Fruit fly (Drosophila melanogaster): ENCODE data around the gene Dnaaf4.

Gene Dnaaf4

DNA sequence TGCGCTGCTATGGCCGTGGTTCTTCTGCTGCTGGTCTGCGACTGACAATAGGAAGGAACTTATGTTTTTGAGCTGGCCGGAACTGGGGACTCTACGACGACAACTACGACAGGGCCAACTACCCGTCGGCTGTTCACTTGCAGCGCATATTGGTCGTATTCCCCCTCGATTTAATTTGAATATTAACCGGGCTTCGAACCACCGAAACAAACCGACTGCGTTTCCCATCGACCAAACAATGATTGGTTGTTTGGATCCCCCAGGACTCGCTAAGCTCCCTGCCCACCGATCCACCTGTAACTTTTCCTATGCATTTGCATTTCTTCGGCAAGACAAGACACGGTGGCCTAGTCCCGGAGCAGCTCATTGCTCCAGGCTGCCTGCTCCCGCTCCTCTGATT, at the start of gene Dnaaf4:
TSS of gene Dnaaf4 (minus strand) at position 101 of the 400 bp plus-strand sequence.
- TF ChIP-seq CTCF (optimal IDR thresholded peaks at IDR 0.05) (no peak), CG8478 (optimal IDR thresholded peaks at IDR 0.05) (no peak)

dm6 chr2L:11170549-11170948, 49.0 kb upstream of the Dnaaf4 start:
- TF ChIP-seq CG8478 (optimal IDR thresholded peaks at IDR 0.05) (no peak), CTCF (optimal IDR thresholded peaks at IDR 0.05) (no peak)

DNA sequence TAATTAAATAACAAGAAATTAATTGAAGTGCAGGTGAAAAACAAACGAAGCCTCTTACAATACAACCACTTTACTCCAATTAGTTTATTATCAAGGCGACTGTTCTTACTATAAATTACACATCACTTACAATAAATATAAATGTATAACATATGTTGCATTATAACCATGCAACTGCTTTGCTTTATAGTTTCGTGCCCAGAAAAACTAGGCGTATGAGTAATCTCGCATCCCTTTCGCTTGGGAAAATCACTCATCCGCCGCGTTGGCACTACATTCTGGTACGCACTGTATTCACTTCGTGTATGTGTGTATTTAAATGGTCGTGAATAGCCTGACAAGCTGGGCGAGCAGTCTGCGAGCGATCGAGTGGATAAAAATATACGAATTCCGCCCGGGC, 48.4 kb upstream of the Dnaaf4 start:
- no peak for TF ChIP-seq CTCF (optimal IDR thresholded peaks at IDR 0.05)
- no peak for TF ChIP-seq CG8478 (optimal IDR thresholded peaks at IDR 0.05)

dm6 chr2L:11168684-11169549, 47.4 kb upstream of the Dnaaf4 start:
- no peak for TF ChIP-seq CTCF (optimal IDR thresholded peaks at IDR 0.05)

DNA sequence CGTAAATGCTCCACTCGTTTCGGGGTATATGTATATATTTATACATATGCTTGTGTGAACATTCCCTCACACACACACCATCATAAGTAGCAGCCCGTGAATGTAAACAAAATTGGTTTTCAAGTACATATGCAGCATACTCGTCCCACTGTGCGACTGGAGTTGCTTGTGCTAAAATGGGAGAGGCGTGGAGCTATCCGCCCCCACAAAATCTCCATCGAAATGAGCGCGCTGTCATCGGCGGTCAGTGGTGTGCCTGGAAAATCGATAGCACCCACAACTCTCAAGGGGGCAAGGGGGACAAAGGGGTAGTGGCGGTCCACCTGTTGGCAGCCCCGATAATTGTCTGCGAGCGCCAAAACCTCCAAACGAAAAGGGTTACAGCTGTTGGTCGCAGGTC, 46.5 kb upstream of the Dnaaf4 start:
- no peak for TF ChIP-seq CG8478 (optimal IDR thresholded peaks at IDR 0.05)
- no peak for TF ChIP-seq CTCF (optimal IDR thresholded peaks at IDR 0.05)

dm6 chr2L:11155166-11155958, 33.8 kb upstream of the Dnaaf4 start, which contains the start of gene CG6287:
Gene CG6287, minus strand, starts transcription at chr2L:11155721.
- TF ChIP-seq CG8478 (optimal IDR thresholded peaks at IDR 0.05) (no peak), CTCF (optimal IDR thresholded peaks at IDR 0.05) (peak in 1 of 2 experiments; percentile 17)

DNA sequence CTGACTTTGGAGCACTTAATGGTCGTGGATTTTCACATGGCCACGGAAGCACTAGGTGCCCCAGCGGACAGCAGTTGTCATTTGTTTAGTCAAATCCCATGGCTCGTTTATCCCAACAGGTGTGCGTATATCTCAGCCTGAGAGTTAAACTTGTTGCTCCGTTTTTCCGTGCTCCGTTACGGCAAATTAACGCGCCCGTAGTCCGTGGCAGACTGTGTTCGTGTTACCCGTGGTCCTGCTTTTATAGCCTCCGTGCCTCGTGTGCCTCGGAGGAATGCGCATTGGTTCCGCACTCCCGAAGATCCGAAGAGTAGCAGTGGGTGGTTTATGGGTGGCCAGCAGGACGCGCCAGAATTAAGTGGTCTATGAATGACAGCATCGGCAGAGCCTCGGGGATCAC, 27.5 kb upstream of the Dnaaf4 start, which contains the start of gene Gyc32E:
TSS of gene Gyc32E (minus strand) at position 133 of the 400 bp plus-strand sequence.
- no peak for TF ChIP-seq CG8478 (optimal IDR thresholded peaks at IDR 0.05)
- no peak for TF ChIP-seq CTCF (optimal IDR thresholded peaks at IDR 0.05)

DNA sequence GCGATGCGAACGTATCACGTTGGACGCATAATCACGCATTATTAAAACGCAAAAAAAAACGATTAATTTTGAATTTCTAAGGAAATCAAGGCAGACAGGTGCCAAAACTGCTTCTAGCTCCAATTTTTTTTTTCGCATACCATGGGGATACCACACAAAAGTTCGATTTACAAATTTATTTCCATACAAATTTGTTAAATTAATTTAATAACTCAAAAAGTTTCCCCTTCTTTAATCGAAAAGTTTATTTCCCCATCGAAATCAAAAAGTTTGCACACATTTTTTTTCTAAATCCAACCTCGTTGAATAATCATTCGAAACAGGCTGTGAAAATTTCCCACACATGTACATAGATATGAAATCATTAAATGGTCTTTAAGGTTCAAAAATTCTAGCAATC, 23.8 kb upstream of the Dnaaf4 start, which contains the start of gene CG31867:
TSS of gene CG31867 (minus strand) at position 101 of the 400 bp plus-strand sequence.
- TF ChIP-seq CTCF (optimal IDR thresholded peaks at IDR 0.05), result no peak

dm6 chr2L:11136093-11136492, 14.6 kb upstream of the Dnaaf4 start, which contains the start of gene hgo:
Gene hgo, plus strand, starts transcription at chr2L:11136393.
- TF ChIP-seq CTCF (optimal IDR thresholded peaks at IDR 0.05) (no peak), CG8478 (optimal IDR thresholded peaks at IDR 0.05) (no peak)

dm6 chr2L:11130151-11131008, 8.9 kb upstream of the Dnaaf4 start, which contains the start of the genes RfC38 and CG4751:
Gene RfC38, minus strand, starts transcription at chr2L:11130645.
Gene CG4751, plus strand, starts transcription at chr2L:11130737.
- no peak for TF ChIP-seq CG8478 (optimal IDR thresholded peaks at IDR 0.05)
- TF ChIP-seq CTCF (optimal IDR thresholded peaks at IDR 0.05), result no peak

dm6 chr2L:11123499-11123898, 2.0 kb upstream of the Dnaaf4 start, which contains the start of the genes Csl4 and Nup160:
Gene Csl4, minus strand, starts transcription at chr2L:11123567.
Gene Nup160, plus strand, starts transcription at chr2L:11123777.
- TF ChIP-seq CG8478 (optimal IDR thresholded peaks at IDR 0.05), result no peak
- no peak for TF ChIP-seq CTCF (optimal IDR thresholded peaks at IDR 0.05)

dm6 chr2L:11119966-11120517, 1.5 kb downstream of the Dnaaf4 start, which contains the start of gene CG6230:
Gene CG6230, minus strand, starts transcription at chr2L:11120319.
- TF ChIP-seq CTCF (optimal IDR thresholded peaks at IDR 0.05) (no peak), CG8478 (optimal IDR thresholded peaks at IDR 0.05) (no peak)

- no peak for TF ChIP-seq CG8478 (optimal IDR thresholded peaks at IDR 0.05)
- TF ChIP-seq CTCF (optimal IDR thresholded peaks at IDR 0.05), result no peak
Observed at dm6 chr2L:11113714-11114113, 7.8 kb downstream of the Dnaaf4 start, which contains the start of gene Gr32a. Gene Gr32a, plus strand, starts transcription at chr2L:11114014.

- no peak for TF ChIP-seq CG8478 (optimal IDR thresholded peaks at IDR 0.05)
- no peak for TF ChIP-seq CTCF (optimal IDR thresholded peaks at IDR 0.05)
Observed at dm6 chr2L:11113011-11113528, 8.4 kb downstream of the Dnaaf4 start, which contains the start of gene Idua. Gene Idua, minus strand, starts transcription at chr2L:11113061.
